Worm (Caenorhabditis elegans) whole organism, young adult: Measurements from ENCODE around the gene oac-1.
A peak's percentile ranks its signal among the peaks of the same experiment; 100 is the strongest.

Source experiments
- B0035.1 ChIP-seq: sonication (generic microtip); optimal IDR thresholded peaks from 2 replicates; lab custom pipeline; 2016; ENCODE audit warnings: missing genetic modification characterization, mild to moderate bottlenecking, missing compliant biosample characterization, missing genotype, missing genetic modification reagents
- B0261.1 ChIP-seq: sonication (generic microtip); optimal IDR thresholded peaks from 2 replicates; lab custom pipeline; 2016; ENCODE audit warnings: mild to moderate bottlenecking, missing genetic modification characterization, moderate library complexity, missing compliant biosample characterization
- B0336.3 ChIP-seq: fragments of 200-800 bp; sonication (Bioruptor generic); IDR thresholded peaks from 2 replicates; pipeline ENCODE4 v1.3.6; 2022; ENCODE audit warnings: missing genetic modification characterization, missing compliant biosample characterization
- C06A6.2 ChIP-seq: fragments of 200-800 bp; sonication (Bioruptor generic); conservative IDR thresholded peaks from 2 replicates; pipeline ENCODE4 v1.3.6; 2022; ENCODE audit warnings: missing genetic modification characterization, missing compliant biosample characterization
- D2030.7 ChIP-seq: fragments of 200-800 bp; sonication (Bioruptor generic); IDR thresholded peaks from 2 replicates; pipeline ENCODE4 v1.3.6; 2022; ENCODE audit warnings: missing genetic modification reagents, missing genetic modification characterization, missing compliant biosample characterization
- F22D6.2 ChIP-seq: sonication (generic microtip); optimal IDR thresholded peaks from 2 replicates; lab custom pipeline; 2016; ENCODE audit warnings: mild to moderate bottlenecking, missing genetic modification characterization, missing compliant biosample characterization
- F33H1.4 ChIP-seq: fragments of 200-800 bp; sonication (Bioruptor generic); IDR thresholded peaks from 2 replicates; pipeline ENCODE4 v1.3.6; 2022; ENCODE audit warnings: missing genetic modification reagents, missing genetic modification characterization, missing compliant biosample characterization
- F39B2.1 ChIP-seq: fragments of 200-800 bp; sonication (Bioruptor generic); IDR thresholded peaks from 2 replicates; pipeline ENCODE4 v1.3.6; 2022; ENCODE audit warnings: missing genetic modification reagents, missing genetic modification characterization, missing compliant biosample characterization
- F49E8.2 ChIP-seq: sonication (generic microtip); optimal IDR thresholded peaks from 3 replicates; lab custom pipeline; 2017; ENCODE audit warnings: missing genetic modification characterization, mild to moderate bottlenecking, missing compliant biosample characterization, antibody characterized with exemption, moderate library complexity; ENCODE audit not compliant: insufficient read depth
- K11D2.4 ChIP-seq: fragments of 200-800 bp; sonication (Bioruptor generic); IDR thresholded peaks from 2 replicates; pipeline ENCODE4 v1.3.6; 2022; ENCODE audit warnings: missing genetic modification reagents, missing genetic modification characterization, missing compliant biosample characterization
- Y56A3A.18 ChIP-seq: fragments of 200-800 bp; sonication (Bioruptor generic); IDR thresholded peaks from 2 replicates; pipeline ENCODE4 v1.3.6; 2022; ENCODE audit warnings: missing genetic modification reagents, missing genetic modification characterization, missing compliant biosample characterization
- Y95B8A.8 ChIP-seq: fragments of 200-800 bp; sonication (Bioruptor generic); IDR thresholded peaks from 2 replicates; pipeline ENCODE4 v1.3.6; 2022; ENCODE audit warnings: missing genetic modification reagents, missing genetic modification characterization, missing compliant biosample characterization
- atf-7 ChIP-seq: sonication (generic microtip); optimal IDR thresholded peaks from 2 replicates; lab custom pipeline; 2017; ENCODE audit warnings: mild to moderate bottlenecking, missing genetic modification characterization, missing compliant biosample characterization
- athp-1 ChIP-seq: sonication (generic microtip); optimal IDR thresholded peaks from 2 replicates; lab custom pipeline; 2017; ENCODE audit warnings: mild to moderate bottlenecking, missing genetic modification characterization, missing compliant biosample characterization
- attf-5 ChIP-seq: fragments of 200-800 bp; sonication (Bioruptor generic); optimal IDR thresholded peaks from 2 replicates; lab custom pipeline; 2018; ENCODE audit warnings: mild to moderate bottlenecking, missing genetic modification characterization, missing compliant biosample characterization
- cebp-1 ChIP-seq, 2 experiments: fragments of 200-800 bp in 1 of 2; sonication (Bioruptor generic) in 1 of 2; sonication (generic microtip) in 1 of 2; IDR thresholded peaks in 1 of 2; optimal IDR thresholded peaks in 1 of 2; 2 replicates each; pipeline versions ENCODE4 v1.3.6 to Lab custom; 2017 to 2022; ENCODE audit warnings: missing compliant biosample characterization in 2 of 2, missing genetic modification characterization in 2 of 2, mild to moderate bottlenecking in 1 of 2, missing genetic modification reagents in 1 of 2, moderate library complexity in 1 of 2
- ceh-79 ChIP-seq: sonication (generic microtip); optimal IDR thresholded peaks from 2 replicates; lab custom pipeline; 2017; ENCODE audit warnings: mild to moderate bottlenecking, missing genetic modification characterization, missing compliant biosample characterization
- chd-7 ChIP-seq: sonication (generic microtip); optimal IDR thresholded peaks from 2 replicates; lab custom pipeline; 2016; ENCODE audit warnings: mild to moderate bottlenecking, missing genetic modification characterization, moderate library complexity, missing compliant biosample characterization
- dox-1 ChIP-seq: fragments of 200-800 bp; sonication (Bioruptor generic); IDR thresholded peaks from 2 replicates; pipeline ENCODE4 v1.3.6; 2022; ENCODE audit warnings: missing genetic modification reagents, missing genetic modification characterization, missing compliant biosample characterization
- dpff-1 ChIP-seq: sonication (generic microtip); optimal IDR thresholded peaks from 2 replicates; lab custom pipeline; 2017; ENCODE audit warnings: mild to moderate bottlenecking, missing genetic modification characterization, missing compliant biosample characterization
- egl-18 ChIP-seq: fragments of 200-800 bp; sonication (Bioruptor generic); IDR thresholded peaks from 2 replicates; pipeline ENCODE4 v1.3.6; 2022; ENCODE audit warnings: missing genetic modification reagents, missing genetic modification characterization, missing compliant biosample characterization
- egl-44 ChIP-seq: fragments of 200-800 bp; sonication (Bioruptor generic); IDR thresholded peaks from 2 replicates; pipeline ENCODE4 v1.3.6; 2022; ENCODE audit warnings: missing genetic modification reagents, missing genetic modification characterization, missing compliant biosample characterization
- egrh-3 ChIP-seq: fragments of 200-800 bp; sonication (Bioruptor generic); IDR thresholded peaks from 2 replicates; pipeline ENCODE4 v1.3.6; 2022; ENCODE audit warnings: missing genetic modification reagents, missing genetic modification characterization, missing compliant biosample characterization
- ets-4 ChIP-seq: fragments of 200-800 bp; sonication (Bioruptor generic); optimal IDR thresholded peaks from 2 replicates; lab custom pipeline; 2018; ENCODE audit warnings: mild to moderate bottlenecking, missing genetic modification characterization, missing compliant biosample characterization
- fkh-3 ChIP-seq: sonication (generic microtip); optimal IDR thresholded peaks from 2 replicates; lab custom pipeline; 2016; ENCODE audit warnings: mild to moderate bottlenecking, missing genetic modification characterization, missing compliant biosample characterization
- lag-1 ChIP-seq: fragments of 200-800 bp; sonication (Bioruptor generic); IDR thresholded peaks from 2 replicates; pipeline ENCODE4 v1.3.6; 2022; ENCODE audit warnings: missing genetic modification reagents, missing genetic modification characterization, missing compliant biosample characterization
- let-526 ChIP-seq: fragments of 200-800 bp; sonication (Bioruptor generic); IDR thresholded peaks from 2 replicates; pipeline ENCODE4 v1.3.6; 2022; ENCODE audit warnings: missing genetic modification reagents, missing genetic modification characterization, missing compliant biosample characterization
- let-607 ChIP-seq, 2 experiments: fragments of 200-800 bp in 1 of 2; sonication (Bioruptor generic) in 1 of 2; sonication (generic microtip) in 1 of 2; optimal IDR thresholded peaks; 2 replicates each; lab custom pipeline; 2016 to 2018; ENCODE audit warnings: mild to moderate bottlenecking in 2 of 2, missing compliant biosample characterization in 2 of 2, missing genetic modification characterization in 2 of 2, moderate library complexity in 2 of 2, missing genotype in 1 of 2
- lin-40 ChIP-seq: sonication (generic microtip); optimal IDR thresholded peaks from 2 replicates; lab custom pipeline; 2016; ENCODE audit warnings: missing genetic modification characterization, mild to moderate bottlenecking, missing compliant biosample characterization, missing genotype, missing genetic modification reagents
- lin-54 ChIP-seq: fragments of 200-800 bp; sonication (Bioruptor generic); optimal IDR thresholded peaks from 2 replicates; lab custom pipeline; 2018; ENCODE audit warnings: mild to moderate bottlenecking, missing genetic modification characterization, missing compliant biosample characterization
- madf-10 ChIP-seq: sonication (generic microtip); optimal IDR thresholded peaks from 2 replicates; lab custom pipeline; 2016; ENCODE audit warnings: mild to moderate bottlenecking, missing genetic modification characterization, missing compliant biosample characterization
- mcd-1 ChIP-seq: fragments of 200-800 bp; sonication (Bioruptor generic); IDR thresholded peaks from 2 replicates; pipeline ENCODE4 v1.3.6; 2022; ENCODE audit warnings: missing genetic modification reagents, missing genetic modification characterization, missing compliant biosample characterization
- mxl-1 ChIP-seq: sonication (generic microtip); optimal IDR thresholded peaks from 2 replicates; lab custom pipeline; 2016; ENCODE audit warnings: missing genetic modification characterization, missing compliant biosample characterization
- nfyb-1 ChIP-seq: fragments of 200-800 bp; sonication (Bioruptor generic); IDR thresholded peaks from 2 replicates; pipeline ENCODE4 v1.3.6; 2022; ENCODE audit warnings: missing genetic modification reagents, missing genetic modification characterization, missing compliant biosample characterization
- nhr-80 ChIP-seq: sonication (generic microtip); optimal IDR thresholded peaks from 2 replicates; lab custom pipeline; 2016; ENCODE audit warnings: missing genetic modification characterization, missing compliant biosample characterization
- nhr-90 ChIP-seq: sonication (generic microtip); optimal IDR thresholded peaks from 2 replicates; lab custom pipeline; 2016; ENCODE audit warnings: missing genotype, mild to moderate bottlenecking, missing genetic modification characterization, missing compliant biosample characterization
- repo-1 ChIP-seq: sonication (generic microtip); optimal IDR thresholded peaks from 2 replicates; lab custom pipeline; 2017; ENCODE audit warnings: mild to moderate bottlenecking, missing genetic modification characterization, missing compliant biosample characterization
- rpc-1 ChIP-seq, 2 experiments: fragments of 150-350 bp in 1 of 2; sonication (generic microtip) in 1 of 2; optimal IDR thresholded peaks; 2 replicates each; lab custom pipeline; 2014 to 2018; ENCODE audit warnings: missing biosample characterization in 1 of 2, missing genetic modification characterization in 1 of 2, missing genetic modification reagents in 1 of 2, missing genotype in 1 of 2
- snpc-4 ChIP-seq, 5 experiments: fragments of 150-350 bp in 1 of 5; sonication (generic microtip) in 4 of 5; optimal IDR thresholded peaks; 2 replicates each; lab custom pipeline; 2014 to 2018; ENCODE audit warnings: missing genetic modification characterization in 5 of 5, missing biosample characterization in 3 of 5, antibody characterized with exemption in 2 of 5, mild to moderate bottlenecking in 2 of 5, missing compliant biosample characterization in 2 of 5, missing genotype in 2 of 5, moderate library complexity in 2 of 5, missing genetic modification reagents in 1 of 5
- somi-1 ChIP-seq: fragments of 200-800 bp; sonication (Bioruptor generic); optimal IDR thresholded peaks from 2 replicates; lab custom pipeline; 2018; ENCODE audit warnings: mild to moderate bottlenecking, missing genetic modification characterization, missing compliant biosample characterization
- tbp1 ChIP-seq: fragments of 200-800 bp; sonication (Bioruptor generic); optimal IDR thresholded peaks from 2 replicates; lab custom pipeline; 2018; ENCODE audit warnings: mild to moderate bottlenecking, missing genetic modification characterization, missing compliant biosample characterization
- tlf-1 ChIP-seq: fragments of 200-800 bp; sonication (Bioruptor generic); optimal IDR thresholded peaks from 2 replicates; lab custom pipeline; 2018; ENCODE audit warnings: mild to moderate bottlenecking, missing genetic modification characterization, missing compliant biosample characterization
- unc-62 ChIP-seq: fragments of 150-350 bp; optimal IDR thresholded peaks from 2 replicates; lab custom pipeline; 2014; ENCODE audit warnings: missing biosample characterization, missing genetic modification reagents, missing genetic modification characterization
- ztf-22 ChIP-seq: fragments of 200-800 bp; sonication (Bioruptor generic); optimal IDR thresholded peaks from 2 replicates; lab custom pipeline; 2018; ENCODE audit warnings: mild to moderate bottlenecking, missing genetic modification characterization, moderate library complexity, missing compliant biosample characterization
- ztf-26 ChIP-seq: sonication (generic microtip); optimal IDR thresholded peaks from 2 replicates; lab custom pipeline; 2017; ENCODE audit warnings: missing genetic modification characterization, missing compliant biosample characterization

The oac-1 gene

DNA sequence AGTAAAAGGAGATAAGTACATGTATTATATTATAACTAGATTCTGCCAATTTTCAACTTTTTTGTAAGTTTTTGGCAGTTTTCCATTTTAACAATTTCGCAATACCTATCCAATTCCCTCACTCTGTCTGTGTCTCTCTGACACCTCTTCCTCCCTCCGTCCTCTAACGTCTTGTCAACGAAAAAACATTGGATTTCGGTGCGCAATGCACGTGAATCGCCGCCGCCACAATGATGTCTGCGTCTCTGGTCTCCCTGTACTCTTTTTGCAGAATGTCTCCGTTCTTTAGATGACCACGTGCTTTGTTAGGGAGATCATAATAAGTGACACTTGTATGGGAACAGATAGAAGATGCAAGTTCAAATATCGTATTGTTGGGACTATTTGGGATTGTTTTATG is 26.6 kb downstream of the oac-1 start (continued):
- TF ChIP-seq Y56A3A.18 (GFP tag; lab: Robert Waterston, UW) (no peak), lin-40 (tag; lab: Kevin White, UChicago) (peak; percentile 97), rpc-1 (optimal IDR thresholded peaks at IDR 0.05; lab: Kevin White, UChicago) (no peak), rpc-1 (tag; optimal IDR thresholded peaks at IDR 0.05; lab: Kevin White, UChicago) (no peak), F39B2.1 (GFP tag; lab: Robert Waterston, UW) (no peak)
- TF ChIP-seq, all 124 proteins: peak for 46

DNA sequence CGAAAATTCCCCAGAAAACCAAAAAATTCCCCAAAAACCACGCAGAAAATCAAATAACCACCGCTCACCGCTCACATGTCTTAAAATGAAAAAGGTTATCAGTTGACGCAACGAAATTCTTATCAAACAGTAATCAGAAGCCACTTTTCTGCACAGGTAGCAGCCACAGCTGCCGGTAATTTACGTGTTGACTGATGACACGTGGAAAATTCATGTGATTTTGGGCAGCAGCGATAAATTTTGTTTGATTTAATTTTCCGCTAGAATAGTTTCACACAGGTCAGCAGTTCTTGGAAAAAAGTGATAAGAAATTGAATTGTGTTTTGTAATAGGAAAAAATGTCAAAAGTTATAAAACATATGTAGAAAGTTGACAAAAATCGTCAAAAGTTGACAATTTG is 28.2 kb downstream of the oac-1 start:
- TF ChIP-seq nhr-90 (peak; percentile 11), egrh-3 (0 out of 2 replicates have a peak, but pooled peaks have one; percentile 7), dpff-1 (tag; lab: Kevin White, UChicago) (no peak), atf-7 (tag; lab: Kevin White, UChicago) (peak; percentile 86), Y95B8A.8 (GFP tag; lab: Robert Waterston, UW) (no peak), let-607 (tag; optimal IDR thresholded peaks at IDR 0.05; lab: Kevin White, UChicago) (peak; percentile 74 to 81), D2030.7 (no peak), nfyb-1 (GFP tag; lab: Robert Waterston, UW) (peak; percentile 48; the same call in 1 of the 2 replicates), tlf-1 (GFP tag; lab: Kevin White, UChicago) (peak; percentile 36), egl-18 (no peak), B0035.1 (no peak), chd-7 (peak; percentile 56), ceh-79 (tag; lab: Kevin White, UChicago) (no peak), C06A6.2 (GFP tag; lab: Robert Waterston, UW) (0 out of 2 replicates have a peak, but pooled peaks have one; percentile 22), B0261.1 (tag; lab: Kevin White, UChicago) (no peak), mxl-1 (tag; lab: Kevin White, UChicago) (no peak), let-526 (peak; percentile 42; the same call in 1 of the 2 replicates), ets-4 (GFP tag; lab: Kevin White, UChicago) (peak; percentile 80), ztf-22 (GFP tag; lab: Kevin White, UChicago) (peak; percentile 86), athp-1 (tag; lab: Kevin White, UChicago) (no peak), egl-44 (GFP tag; lab: Robert Waterston, UW) (0 out of 2 replicates have a peak, but pooled peaks have one; percentile 42), attf-5 (GFP tag; lab: Kevin White, UChicago) (peak; percentile 53), somi-1 (GFP tag; lab: Kevin White, UChicago) (peak; percentile 8), repo-1 (peak; percentile 8), ztf-26 (tag; lab: Kevin White, UChicago) (peak; percentile 69), dox-1 (GFP tag; lab: Robert Waterston, UW) (peak; percentile 76), cebp-1 (GFP tag; IDR thresholded peaks at IDR 0.05; lab: Robert Waterston, UW) (peak; percentile 73), cebp-1 (tag; optimal IDR thresholded peaks at IDR 0.05; lab: Kevin White, UChicago) (peak; percentile 78), B0336.3 (GFP tag; lab: Robert Waterston, UW) (peak; percentile 41; the same call in 1 of the 2 replicates), K11D2.4 (GFP tag; lab: Robert Waterston, UW) (peak; percentile 45; the same call in 1 of the 2 replicates), lag-1 (no peak), madf-10 (tag; lab: Kevin White, UChicago) (peak; percentile 56), fkh-3 (tag; lab: Kevin White, UChicago) (no peak), lin-40 (tag; lab: Kevin White, UChicago) (peak; percentile 70), unc-62 (GFP tag; lab: Kevin White, UChicago) (peak; percentile 15), tbp1 (peak; percentile 54), snpc-4 (GFP tag; optimal IDR thresholded peaks at IDR 0.05; lab: Kevin White, UChicago) (no peak), snpc-4 (tag; optimal IDR thresholded peaks at IDR 0.05; lab: Kevin White, UChicago) (peak in 1 of 4 experiments; percentile 13), nhr-80 (tag; lab: Kevin White, UChicago) (peak; percentile 94), F22D6.2 (tag; lab: Kevin White, UChicago) (peak; percentile 25), lin-54 (peak; percentile 27), F33H1.4 (no peak), mcd-1 (GFP tag; lab: Robert Waterston, UW) (peak; percentile 30; the same call in 1 of the 2 replicates), F49E8.2 (tag; lab: Kevin White, UChicago) (no peak)
